Worm (Caenorhabditis elegans): Measurements from ENCODE around the gene C45G9.8.

ce11 chrIII:5023642-5024041, 29.8 kb downstream of the C45G9.8 start:
- TF ChIP-seq isw-1 (GFP tag; IDR thresholded peaks at IDR 0.05) (no peak), unc-98 (GFP tag; IDR thresholded peaks at IDR 0.05) (no peak), ets-5 (GFP tag; IDR thresholded peaks at IDR 0.05) (no peak), lin-39 (tag; optimal IDR thresholded peaks at IDR 0.05) (no peak)

Measured in whole organism, L1 larva.